Fruit fly (Drosophila melanogaster) whole organism, prepupa: ENCODE data around the gene CG33271.
A peak's percentile ranks its signal among the peaks of the same experiment; 100 is the strongest.

Source experiments
- Blimp-1 ChIP-seq: fragments of 200-800 bp; sonication (Bioruptor generic); optimal IDR thresholded peaks from 3 replicates; lab custom pipeline; 2017; ENCODE audit warnings: missing biosample characterization, missing genetic modification characterization, mild to moderate bottlenecking, moderate library complexity, missing genetic modification reagents
- CG10669 ChIP-seq: fragments of 200-800 bp; sonication (Bioruptor generic); optimal IDR thresholded peaks from 3 replicates; lab custom pipeline; 2018; ENCODE audit warnings: missing biosample characterization, mild to moderate bottlenecking, missing genetic modification characterization, moderate library complexity
- CG11294 ChIP-seq: fragments of 200-800 bp; sonication (Bioruptor generic); IDR thresholded peaks from 2 replicates; pipeline ENCODE4 v1.3.6; 2022; ENCODE audit warnings: missing biosample characterization, missing genetic modification characterization
- CG11762 ChIP-seq: fragments of 200-800 bp; sonication (Bioruptor generic); optimal IDR thresholded peaks from 3 replicates; lab custom pipeline; 2016; ENCODE audit warnings: missing biosample characterization, missing genetic modification characterization; ENCODE audit not compliant: insufficient read depth
- CG11902 ChIP-seq: fragments of 200-800 bp; sonication (Bioruptor generic); optimal IDR thresholded peaks from 3 replicates; lab custom pipeline; 2016; ENCODE audit warnings: missing biosample characterization, missing genetic modification characterization
- CG15336 ChIP-seq: fragments of 200-800 bp; sonication (Bioruptor generic); IDR thresholded peaks from 2 replicates; pipeline ENCODE4 v1.3.6; 2022; ENCODE audit warnings: missing biosample characterization, missing genetic modification characterization
- CG1621 ChIP-seq: fragments of 200-800 bp; sonication (Bioruptor generic); optimal IDR thresholded peaks from 3 replicates; lab custom pipeline; 2018; ENCODE audit warnings: missing biosample characterization, mild to moderate bottlenecking, missing genetic modification characterization
- CG3032 ChIP-seq: fragments of 200-800 bp; optimal IDR thresholded peaks from 2 replicates; lab custom pipeline; 2019; ENCODE audit warnings: missing biosample characterization, mild to moderate bottlenecking, missing genetic modification characterization, moderate library complexity
- CG31627 ChIP-seq: fragments of 200-800 bp; sonication (Bioruptor generic); optimal IDR thresholded peaks from 3 replicates; lab custom pipeline; 2016; ENCODE audit warnings: missing biosample characterization, missing genetic modification characterization
- CG32006 ChIP-seq: fragments of 200-800 bp; sonication (Bioruptor generic); optimal IDR thresholded peaks from 3 replicates; lab custom pipeline; 2017; ENCODE audit warnings: missing biosample characterization, mild to moderate bottlenecking, missing genetic modification characterization
- CG34406 ChIP-seq: fragments of 200-800 bp; sonication (Bioruptor generic); optimal IDR thresholded peaks from 3 replicates; lab custom pipeline; 2016; ENCODE audit warnings: missing biosample characterization, missing genetic modification characterization
- CG3919 ChIP-seq: fragments of 200-800 bp; sonication (Bioruptor generic); optimal IDR thresholded peaks from 3 replicates; lab custom pipeline; 2016; ENCODE audit warnings: missing biosample characterization, missing genetic modification characterization
- CG4318 ChIP-seq: fragments of 200-800 bp; sonication (Bioruptor generic); optimal IDR thresholded peaks from 3 replicates; lab custom pipeline; 2017; ENCODE audit warnings: missing biosample characterization, mild to moderate bottlenecking, missing genetic modification characterization
- CG6163 ChIP-seq: fragments of 200-800 bp; sonication (Bioruptor generic); IDR thresholded peaks from 3 replicates; pipeline ENCODE4 v1.3.6; 2022; ENCODE audit warnings: missing biosample characterization, missing genetic modification characterization
- CG6276 ChIP-seq: fragments of 200-800 bp; sonication (Bioruptor generic); optimal IDR thresholded peaks from 2 replicates; lab custom pipeline; 2017; ENCODE audit warnings: missing biosample characterization, mild to moderate bottlenecking, missing genetic modification characterization
- CG6808 ChIP-seq: fragments of 200-800 bp; sonication (Bioruptor generic); optimal IDR thresholded peaks from 3 replicates; lab custom pipeline; 2017; ENCODE audit warnings: missing biosample characterization, missing genetic modification characterization, mild to moderate bottlenecking, moderate library complexity, missing genetic modification reagents
- CG6854 ChIP-seq: fragments of 200-800 bp; sonication (Bioruptor generic); optimal IDR thresholded peaks from 2 replicates; lab custom pipeline; 2017; ENCODE audit warnings: missing biosample characterization, mild to moderate bottlenecking, missing genetic modification characterization
- CG7368 ChIP-seq: fragments of 200-800 bp; sonication (Bioruptor generic); optimal IDR thresholded peaks from 3 replicates; lab custom pipeline; 2016; ENCODE audit warnings: missing biosample characterization, missing genetic modification characterization
- CG8119 ChIP-seq: fragments of 200-800 bp; sonication (Bioruptor generic); IDR thresholded peaks from 3 replicates; pipeline ENCODE4 v1.3.6; 2022; ENCODE audit warnings: missing biosample characterization, missing genetic modification characterization
- CG8632 ChIP-seq: fragments of 200-800 bp; sonication (Bioruptor generic); optimal IDR thresholded peaks from 3 replicates; lab custom pipeline; 2016; ENCODE audit warnings: missing biosample characterization, missing genetic modification characterization
- CG9139 ChIP-seq: fragments of 200-800 bp; sonication (Bioruptor generic); optimal IDR thresholded peaks from 3 replicates; lab custom pipeline; 2017; ENCODE audit warnings: missing biosample characterization, mild to moderate bottlenecking, missing genetic modification characterization
- Eip75B ChIP-seq: fragments of 200-800 bp; sonication (Bioruptor generic); optimal IDR thresholded peaks from 3 replicates; lab custom pipeline; 2016; ENCODE audit warnings: missing biosample characterization, missing genetic modification characterization
- Eip78C ChIP-seq: fragments of 200-800 bp; sonication (Bioruptor generic); peaks from one replicate; lab custom pipeline; 2016; ENCODE audit warnings: missing biosample characterization, missing genetic modification characterization
- Ets21C ChIP-seq: fragments of 200-800 bp; sonication (Bioruptor generic); optimal IDR thresholded peaks from 3 replicates; lab custom pipeline; 2016; ENCODE audit warnings: missing biosample characterization, missing genetic modification characterization
- Ets96B ChIP-seq: fragments of 200-800 bp; optimal IDR thresholded peaks from 2 replicates; lab custom pipeline; 2019; ENCODE audit warnings: missing biosample characterization, mild to moderate bottlenecking, missing genetic modification characterization, moderate library complexity
- Gug ChIP-seq: fragments of 200-800 bp; sonication (Bioruptor generic); IDR thresholded peaks from 2 replicates; pipeline ENCODE4 v1.3.6; 2022; ENCODE audit warnings: missing biosample characterization, missing genetic modification characterization
- Hr38 ChIP-seq: sonication (Bioruptor generic); optimal IDR thresholded peaks from 2 replicates; lab custom pipeline; 2016; ENCODE audit warnings: missing biosample characterization, missing genetic modification characterization
- Hr39 ChIP-seq: fragments of 200-800 bp; sonication (Bioruptor generic); optimal IDR thresholded peaks from 2 replicates; lab custom pipeline; 2016; ENCODE audit warnings: missing biosample characterization, missing genetic modification characterization
- Hr4 ChIP-seq: fragments of 200-800 bp; sonication (Bioruptor generic); optimal IDR thresholded peaks from 3 replicates; lab custom pipeline; 2016; ENCODE audit warnings: missing biosample characterization, missing genetic modification characterization
- Lpt ChIP-seq: fragments of 200-800 bp; sonication (Bioruptor generic); optimal IDR thresholded peaks from 3 replicates; lab custom pipeline; 2016; ENCODE audit warnings: missing biosample characterization, missing genetic modification characterization
- Met ChIP-seq: fragments of 200-800 bp; sonication (Bioruptor generic); optimal IDR thresholded peaks from 3 replicates; lab custom pipeline; 2016; ENCODE audit warnings: missing biosample characterization, missing genetic modification characterization
- OdsH ChIP-seq: fragments of 200-800 bp; sonication (Bioruptor generic); optimal IDR thresholded peaks from 3 replicates; lab custom pipeline; 2016; ENCODE audit warnings: missing biosample characterization, missing genetic modification characterization
- Smox ChIP-seq: fragments of 200-800 bp; sonication (Bioruptor generic); optimal IDR thresholded peaks from 3 replicates; lab custom pipeline; 2016; ENCODE audit warnings: missing biosample characterization, missing genetic modification characterization
- Sox102F ChIP-seq: fragments of 200-800 bp; sonication (Bioruptor generic); optimal IDR thresholded peaks from 2 replicates; lab custom pipeline; 2016; ENCODE audit warnings: missing biosample characterization, mild to moderate bottlenecking, missing genetic modification characterization
- Sox15 ChIP-seq: fragments of 200-800 bp; sonication (Bioruptor generic); optimal IDR thresholded peaks from 3 replicates; lab custom pipeline; 2016; ENCODE audit warnings: missing biosample characterization, missing genetic modification characterization
- achi ChIP-seq: fragments of 200-800 bp; sonication (Bioruptor generic); optimal IDR thresholded peaks from 3 replicates; lab custom pipeline; 2016; ENCODE audit warnings: missing biosample characterization, missing genetic modification characterization
- acj6 ChIP-seq: fragments of 200-800 bp; sonication (Bioruptor generic); optimal IDR thresholded peaks from 3 replicates; lab custom pipeline; 2016; ENCODE audit warnings: missing biosample characterization, missing genetic modification characterization
- dac ChIP-seq: fragments of 200-800 bp; sonication (Bioruptor generic); optimal IDR thresholded peaks from 2 replicates; lab custom pipeline; 2017; ENCODE audit warnings: missing biosample characterization, mild to moderate bottlenecking, missing genetic modification characterization
- eg ChIP-seq: fragments of 200-800 bp; sonication (Bioruptor generic); IDR thresholded peaks from 3 replicates; pipeline ENCODE4 v1.3.6; 2022; ENCODE audit warnings: missing biosample characterization, missing genetic modification characterization
- fd59A ChIP-seq: fragments of 200-800 bp; sonication (Bioruptor generic); optimal IDR thresholded peaks from 2 replicates; lab custom pipeline; 2017; ENCODE audit warnings: missing biosample characterization, mild to moderate bottlenecking, missing genetic modification characterization, missing genetic modification reagents
- fd85E ChIP-seq: fragments of 200-800 bp; sonication (Bioruptor generic); optimal IDR thresholded peaks from 3 replicates; lab custom pipeline; 2016; ENCODE audit warnings: missing biosample characterization, missing genetic modification characterization
- lz ChIP-seq: fragments of 200-800 bp; sonication (Bioruptor generic); optimal IDR thresholded peaks from 3 replicates; lab custom pipeline; 2016; ENCODE audit warnings: missing biosample characterization, missing genetic modification characterization
- net ChIP-seq: fragments of 200-800 bp; sonication (Bioruptor generic); optimal IDR thresholded peaks from 3 replicates; lab custom pipeline; 2016; ENCODE audit warnings: missing biosample characterization, missing genetic modification characterization
- pdm3 ChIP-seq: fragments of 200-800 bp; sonication (Bioruptor generic); optimal IDR thresholded peaks from 3 replicates; lab custom pipeline; 2016; ENCODE audit warnings: missing biosample characterization, missing genetic modification characterization
- salr ChIP-seq, 2 experiments: fragments of 200-800 bp; sonication (Bioruptor generic); optimal IDR thresholded peaks; 3 replicates each; lab custom pipeline; 2016 to 2018; ENCODE audit warnings: missing biosample characterization in 2 of 2, missing genetic modification characterization in 2 of 2, mild to moderate bottlenecking in 1 of 2
- ss ChIP-seq, 2 experiments: fragments of 200-800 bp; sonication (Bioruptor generic); optimal IDR thresholded peaks; 2 replicates in 1 of 2; 3 replicates in 1 of 2; lab custom pipeline; 2017 to 2018; ENCODE audit warnings: mild to moderate bottlenecking in 2 of 2, missing biosample characterization in 2 of 2, missing genetic modification characterization in 2 of 2, moderate library complexity in 1 of 2
- topi ChIP-seq: fragments of 200-800 bp; sonication (Bioruptor generic); optimal IDR thresholded peaks from 3 replicates; lab custom pipeline; 2016; ENCODE audit warnings: missing biosample characterization, missing genetic modification characterization
- vri ChIP-seq: fragments of 200-800 bp; sonication (Bioruptor generic); optimal IDR thresholded peaks from 3 replicates; lab custom pipeline; 2016; ENCODE audit warnings: missing biosample characterization, mild to moderate bottlenecking, missing genetic modification characterization

The CG33271 gene

DNA sequence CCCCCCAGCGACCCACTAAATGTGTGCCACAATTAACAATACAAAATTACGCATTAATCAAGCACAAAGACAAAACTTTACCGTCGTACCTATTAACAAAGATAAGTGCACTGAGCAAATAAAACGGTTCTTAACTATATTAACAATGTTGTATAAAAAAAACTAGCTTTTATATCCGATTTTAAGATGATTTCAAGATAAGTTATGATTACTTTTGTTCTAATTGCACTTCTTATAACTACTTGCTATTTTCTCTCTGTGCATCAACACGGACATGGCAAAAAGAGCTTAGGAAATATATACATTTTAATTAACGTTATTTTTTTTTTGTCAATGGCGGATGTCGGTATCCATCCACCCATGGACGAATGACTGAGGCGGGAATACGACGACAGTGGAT, 41.2 kb downstream of the CG33271 start (continued):
- no peak for TF ChIP-seq vri (GFP tag; lab: Kevin White, UChicago)
- peak; percentile 79 for TF ChIP-seq CG6163 (GFP tag; lab: Robert Waterston, UW)
- TF ChIP-seq CG8632, result no peak
- peak; percentile 18 for TF ChIP-seq Met (GFP tag; lab: Kevin White, UChicago)
- peak; percentile 37 for TF ChIP-seq CG31627 (GFP tag; lab: Kevin White, UChicago)

DNA sequence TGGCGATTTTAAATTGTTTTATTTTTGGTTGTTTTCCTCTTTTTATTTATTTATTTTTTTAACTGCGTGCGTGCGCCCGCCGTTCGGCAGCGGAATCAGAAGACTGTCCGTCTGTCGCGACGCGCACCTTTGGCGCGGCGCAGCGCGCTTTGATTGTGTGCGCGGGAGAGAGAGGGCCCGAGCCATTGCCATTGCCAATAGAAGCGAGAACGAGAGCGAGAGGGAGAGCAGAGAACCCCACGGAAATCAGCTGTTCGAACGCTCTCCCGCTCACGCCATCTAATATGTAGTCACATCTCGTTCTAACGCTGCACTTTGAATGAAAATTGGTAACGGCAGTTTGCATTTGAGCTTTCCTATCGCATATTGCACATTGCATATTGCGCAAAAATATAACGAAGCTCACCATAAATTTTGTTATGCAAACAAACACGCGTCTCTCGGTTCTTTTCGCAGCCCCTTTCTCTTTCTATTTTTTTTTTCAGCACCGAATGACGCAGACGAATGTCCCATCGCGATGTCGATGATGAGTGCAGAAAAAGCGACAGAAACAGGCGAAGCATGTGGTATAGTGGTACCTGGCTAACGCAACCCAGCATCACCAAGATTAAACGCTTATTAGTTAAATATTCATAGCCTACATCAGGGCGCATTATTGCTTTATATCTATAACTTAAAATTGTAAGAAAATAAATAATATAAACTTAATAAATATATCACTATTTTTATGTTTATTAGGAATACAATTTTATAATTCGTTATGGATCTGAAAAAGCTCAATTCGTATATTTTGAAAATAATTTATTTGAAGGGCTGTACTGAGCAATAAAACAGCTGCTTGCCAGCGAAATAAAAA, 42.7 kb downstream of the CG33271 start:
- TF ChIP-seq Sox15 (no peak), Hr4 (GFP tag; lab: Kevin White, UChicago) (peak; percentile 16), CG6276 (GFP tag; lab: Kevin White, UChicago) (peak; percentile 19), CG10669 (GFP tag; lab: Kevin White, UChicago) (no peak), CG11762 (GFP tag; lab: Kevin White, UChicago) (no peak), CG3919 (GFP tag; lab: Kevin White, UChicago) (no peak), eg (GFP tag; lab: Robert Waterston, UW) (peak; percentile 73), OdsH (GFP tag; lab: Kevin White, UChicago) (peak; percentile 7), pdm3 (GFP tag; lab: Kevin White, UChicago) (peak; percentile 7), CG6163 (GFP tag; lab: Robert Waterston, UW) (peak; percentile 64), ss (GFP tag; optimal IDR thresholded peaks at IDR 0.05; lab: Kevin White, UChicago) (no peak), lz (GFP tag; lab: Kevin White, UChicago) (no peak), Sox102F (no peak), CG11294 (peak; percentile 57), fd59A (no peak), CG15336 (GFP tag; lab: Robert Waterston, UW) (peak; percentile 56; the same call in 1 of the 2 replicates), topi (GFP tag; lab: Kevin White, UChicago) (no peak), CG1621 (tag; lab: Kevin White, UChicago) (no peak), CG9139 (GFP tag; lab: Kevin White, UChicago) (no peak), Eip75B (GFP tag; lab: Kevin White, UChicago) (no peak), acj6 (GFP tag; lab: Kevin White, UChicago) (peak; percentile 15), Blimp-1 (no peak), vri (GFP tag; lab: Kevin White, UChicago) (peak; percentile 49), Gug (GFP tag; lab: Robert Waterston, UW) (no peak), CG8119 (GFP tag; lab: Robert Waterston, UW) (peak; percentile 39; the same call in 2 of the 3 replicates), CG11902 (no peak), CG8632 (no peak), CG7368 (no peak), CG6854 (no peak), CG34406 (no peak), Ets96B (tag; lab: Kevin White, UChicago) (no peak), Met (GFP tag; lab: Kevin White, UChicago) (no peak), Eip78C (GFP tag; lab: Kevin White, UChicago) (no peak), CG4318 (GFP tag; lab: Kevin White, UChicago) (no peak), CG32006 (GFP tag; lab: Kevin White, UChicago) (peak; percentile 60), Smox (GFP tag; lab: Kevin White, UChicago) (no peak), salr (GFP tag; optimal IDR thresholded peaks at IDR 0.05; lab: Kevin White, UChicago) (no peak), Hr38 (GFP tag; lab: Kevin White, UChicago) (no peak), dac (GFP tag; lab: Kevin White, UChicago) (no peak), CG3032 (no peak), Ets21C (GFP tag; lab: Kevin White, UChicago) (no peak), CG31627 (GFP tag; lab: Kevin White, UChicago) (no peak), Lpt (GFP tag; lab: Kevin White, UChicago) (no peak), Hr39 (GFP tag; lab: Kevin White, UChicago) (no peak), fd85E (no peak), CG6808 (no peak), net (GFP tag; lab: Kevin White, UChicago) (no peak), achi (peak; percentile 35)
